Fruit fly (Drosophila melanogaster): ENCODE measurements around the gene CG3598.

CG3598 gene

DNA sequence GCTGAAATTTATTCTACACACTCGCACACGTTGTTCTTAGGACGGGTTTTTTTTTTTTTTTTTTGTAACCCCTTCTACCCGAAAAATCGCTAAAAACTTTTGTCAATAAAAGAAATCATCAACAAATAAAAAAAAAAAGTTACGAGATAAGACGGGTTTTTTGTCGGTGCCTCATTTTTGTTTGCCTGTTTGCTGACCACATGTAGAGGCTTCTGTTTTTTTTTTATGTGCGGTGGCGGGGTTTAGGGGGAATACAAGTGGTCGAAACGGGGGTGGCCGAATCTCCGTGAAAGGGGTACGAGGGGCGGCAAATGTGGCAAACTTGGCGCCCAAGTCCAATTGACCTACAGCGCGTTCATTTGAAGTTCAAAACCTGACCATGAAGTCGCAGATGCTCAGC is 18.3 kb upstream of the CG3598 start:
- TF ChIP-seq vri (GFP tag; optimal IDR thresholded peaks at IDR 0.05) (peak; percentile 6), fkh (GFP tag; optimal IDR thresholded peaks at IDR 0.05) (peak; percentile 64), eg (GFP tag; IDR thresholded peaks at IDR 0.05) (no peak)

DNA sequence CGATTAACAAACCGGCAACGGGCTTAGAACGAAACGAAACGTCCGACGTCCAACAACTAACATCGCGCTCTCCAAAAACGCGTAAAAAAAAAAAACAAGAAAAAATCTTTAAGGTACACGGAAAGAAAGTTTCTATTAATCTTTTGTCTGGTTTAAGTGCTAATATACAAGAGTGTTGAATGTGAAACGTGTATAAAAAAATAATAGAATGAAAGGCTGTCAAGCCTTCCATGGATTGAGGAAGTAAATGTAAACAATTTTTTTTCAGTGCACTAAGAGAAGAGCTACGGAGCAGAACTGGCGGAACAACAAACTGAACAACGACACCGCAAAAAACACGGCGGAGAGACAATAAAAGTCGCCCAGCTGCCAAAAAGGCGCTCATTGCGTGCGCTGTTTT is 17.1 kb upstream of the CG3598 start, which contains the start of gene CG3588:
TSS of gene CG3588 (plus strand) at position 29 of the 400 bp plus-strand sequence.
- peak; percentile 4 for TF ChIP-seq vri (GFP tag; optimal IDR thresholded peaks at IDR 0.05)
- peak; percentile 22 for TF ChIP-seq Ets21C (GFP tag; optimal IDR thresholded peaks at IDR 0.05)
- no peak for TF ChIP-seq ss (GFP tag; optimal IDR thresholded peaks at IDR 0.05)
- TF ChIP-seq CG11902 (GFP tag; optimal IDR thresholded peaks at IDR 0.05): peak; percentile 3
- peak; percentile 26 for TF ChIP-seq lz (GFP tag; optimal IDR thresholded peaks at IDR 0.05)
- TF ChIP-seq dac (GFP tag; optimal IDR thresholded peaks at IDR 0.05): no peak
- TF ChIP-seq Met (GFP tag; optimal IDR thresholded peaks at IDR 0.05): peak; percentile 3
- peak; percentile 40 for TF ChIP-seq topi (GFP tag; optimal IDR thresholded peaks at IDR 0.05)
- TF ChIP-seq cyc (GFP tag; optimal IDR thresholded peaks at IDR 0.05): peak; percentile 25
- peak; percentile 53 for TF ChIP-seq svp (GFP tag)
- no peak for TF ChIP-seq Sox102F (GFP tag; optimal IDR thresholded peaks at IDR 0.05)
- no peak for TF ChIP-seq CG16779 (tag; optimal IDR thresholded peaks at IDR 0.05)
- TF ChIP-seq CG4318 (GFP tag; optimal IDR thresholded peaks at IDR 0.05): no peak
- peak; percentile 36 for TF ChIP-seq CG31627 (GFP tag; optimal IDR thresholded peaks at IDR 0.05)
- no peak for TF ChIP-seq Blimp-1 (GFP tag; optimal IDR thresholded peaks at IDR 0.05)
- 0 out of 3 replicates have a peak, but pooled peaks have one; percentile 26 for TF ChIP-seq eg (GFP tag; IDR thresholded peaks at IDR 0.05)
- TF ChIP-seq CG32006 (GFP tag; optimal IDR thresholded peaks at IDR 0.05): no peak
- no peak for TF ChIP-seq Eip75B (GFP tag; optimal IDR thresholded peaks at IDR 0.05)
- TF ChIP-seq Eip78C (GFP tag): peak; percentile 57
- TF ChIP-seq fd59A (GFP tag; optimal IDR thresholded peaks at IDR 0.05): no peak
- TF ChIP-seq Hr39 (GFP tag; optimal IDR thresholded peaks at IDR 0.05): peak; percentile 40

- TF ChIP-seq acj6 (GFP tag; optimal IDR thresholded peaks at IDR 0.05) (no peak), ss (GFP tag; optimal IDR thresholded peaks at IDR 0.05) (no peak), CG1621 (tag; optimal IDR thresholded peaks at IDR 0.05) (no peak), Gug (GFP tag; IDR thresholded peaks at IDR 0.05) (no peak)
Observed at dm6 chrX:2927158-2927557, 9.7 kb upstream of the CG3598 start, which contains the start of gene CG14424. Gene CG14424 (minus strand): TSS chrX:2927258.

DNA sequence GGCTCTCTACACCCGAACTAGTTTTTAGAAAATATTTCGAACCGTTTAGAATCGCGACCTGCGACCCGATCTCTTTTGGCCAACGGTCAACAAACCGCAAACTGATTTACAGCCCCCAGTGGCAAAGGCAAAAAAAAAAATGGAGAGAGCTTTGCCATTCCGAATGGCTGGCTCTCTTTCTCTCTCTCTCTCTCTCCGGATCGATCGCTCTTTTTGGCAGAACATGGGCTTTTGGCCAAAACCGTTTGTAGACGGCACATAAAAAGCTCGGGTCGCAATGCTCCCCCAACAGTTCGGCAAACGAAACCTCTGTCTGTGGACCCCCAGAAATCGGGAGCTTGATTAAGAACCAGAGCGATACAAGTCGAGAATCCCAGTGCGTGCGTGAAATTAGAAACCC is 7.3 kb upstream of the CG3598 start, which contains the start of gene CG32793:
TSS of gene CG32793 (plus strand) at position 301 of the 400 bp plus-strand sequence.
- TF ChIP-seq CG10631 (GFP tag; optimal IDR thresholded peaks at IDR 0.05) (no peak), CG11902 (GFP tag; optimal IDR thresholded peaks at IDR 0.05) (no peak), CG7368 (GFP tag; optimal IDR thresholded peaks at IDR 0.05) (no peak), Blimp-1 (GFP tag; optimal IDR thresholded peaks at IDR 0.05) (no peak), CG34406 (GFP tag; optimal IDR thresholded peaks at IDR 0.05) (no peak), OdsH (GFP tag; optimal IDR thresholded peaks at IDR 0.05) (no peak), net (GFP tag; optimal IDR thresholded peaks at IDR 0.05) (no peak), CG6854 (GFP tag; optimal IDR thresholded peaks at IDR 0.05) (no peak), acj6 (GFP tag; optimal IDR thresholded peaks at IDR 0.05) (no peak), salr (GFP tag; optimal IDR thresholded peaks at IDR 0.05) (no peak), CG9139 (GFP tag; optimal IDR thresholded peaks at IDR 0.05) (no peak), Sox14 (GFP tag; optimal IDR thresholded peaks at IDR 0.05) (no peak), CG10669 (GFP tag; optimal IDR thresholded peaks at IDR 0.05) (no peak), vri (GFP tag; optimal IDR thresholded peaks at IDR 0.05) (no peak), Gug (GFP tag; IDR thresholded peaks at IDR 0.05) (no peak), Sox15 (GFP tag; optimal IDR thresholded peaks at IDR 0.05) (no peak), fkh (GFP tag; optimal IDR thresholded peaks at IDR 0.05) (no peak)
